Fruit fly (Drosophila melanogaster) whole organism, adult: ENCODE measurements around the gene CG32147.

Experiments
- kay ChIP-seq: fragments of 200-800 bp; sonication (Bioruptor generic); peaks from one replicate; lab custom pipeline; 2016; ENCODE audit warnings: missing biosample characterization, missing genetic modification characterization, borderline replicate concordance
- ovo ChIP-seq: fragments of 200-800 bp; sonication (Bioruptor generic); optimal IDR thresholded peaks from 2 replicates; lab custom pipeline; 2016; ENCODE audit warnings: missing biosample characterization, missing genetic modification characterization
- tj ChIP-seq: fragments of 200-800 bp; sonication (Bioruptor generic); optimal IDR thresholded peaks from 3 replicates; lab custom pipeline; 2017; ENCODE audit warnings: missing biosample characterization, mild to moderate bottlenecking, missing genetic modification characterization, moderate library complexity

- TF ChIP-seq kay (GFP tag; lab: Kevin White, UChicago) (no peak), tj (GFP tag; lab: Kevin White, UChicago) (no peak), ovo (GFP tag; lab: Kevin White, UChicago) (no peak)
Observed at dm6 chr3L:15169795-15170194, 25.9 kb upstream of the CG32147 start.
